Worm (Caenorhabditis elegans) whole organism, midembryonic: Measurements from ENCODE around the gene mdt-17.

Source experiments
- T22C8.4 ChIP-seq: fragments of 200-800 bp; sonication (Bioruptor generic); IDR thresholded peaks from 2 replicates; pipeline ENCODE4 v1.3.6; 2022; ENCODE audit warnings: missing genetic modification characterization, missing compliant biosample characterization
- cog-1 ChIP-seq: sonication (generic microtip); optimal IDR thresholded peaks from 2 replicates; lab custom pipeline; 2016; ENCODE audit warnings: missing genetic modification characterization, missing compliant biosample characterization
- flt-1 ChIP-seq: fragments of 200-800 bp; sonication (Bioruptor generic); IDR thresholded peaks from 2 replicates; pipeline ENCODE4 v1.3.6; 2022; ENCODE audit warnings: missing genetic modification characterization, missing compliant biosample characterization
- klf-2 ChIP-seq: fragments of 200-800 bp; sonication (Bioruptor generic); conservative IDR thresholded peaks from 2 replicates; pipeline ENCODE4 v1.3.6; 2022; ENCODE audit warnings: missing genetic modification reagents, missing genetic modification characterization, missing compliant biosample characterization
- med-1 ChIP-seq: sonication (generic microtip); optimal IDR thresholded peaks from 2 replicates; lab custom pipeline; 2017; ENCODE audit warnings: missing genetic modification characterization, mild to moderate bottlenecking, missing compliant biosample characterization, antibody characterized with exemption, missing genetic modification reagents; ENCODE audit not compliant: insufficient read depth
- ref-1 ChIP-seq: fragments of 200-800 bp; sonication (Bioruptor generic); conservative IDR thresholded peaks from 2 replicates; pipeline ENCODE4 v1.3.6; 2022; ENCODE audit warnings: missing genetic modification reagents, missing genetic modification characterization, missing compliant biosample characterization
- tab-1 ChIP-seq: fragments of 200-800 bp; sonication (Bioruptor generic); IDR thresholded peaks from 2 replicates; pipeline ENCODE4 v1.3.6; 2022; ENCODE audit warnings: missing genetic modification characterization, missing compliant biosample characterization
- ztf-23 ChIP-seq: fragments of 200-800 bp; sonication (Bioruptor generic); IDR thresholded peaks from 2 replicates; pipeline ENCODE4 v1.3.6; 2022; ENCODE audit warnings: missing genetic modification reagents, missing genetic modification characterization, missing compliant biosample characterization
- ztf-29 ChIP-seq: fragments of 200-800 bp; sonication (Bioruptor generic); IDR thresholded peaks from 2 replicates; pipeline ENCODE4 v1.3.6; 2022; ENCODE audit warnings: missing genetic modification reagents, missing genetic modification characterization, missing compliant biosample characterization

The mdt-17 gene

ce11 chrV:20223725-20224124 is 43.3 kb downstream of the mdt-17 start:
- TF ChIP-seq flt-1 = no peak
- no peak for TF ChIP-seq tab-1 (GFP tag; lab: Robert Waterston, UW)
- TF ChIP-seq ref-1 = no peak
- TF ChIP-seq med-1 (GFP tag; lab: Kevin White, UChicago) = no peak
- TF ChIP-seq klf-2 (GFP tag; lab: Robert Waterston, UW) = no peak
- TF ChIP-seq ztf-23 (GFP tag; lab: Robert Waterston, UW) = no peak
- no peak for TF ChIP-seq cog-1
- no peak for TF ChIP-seq T22C8.4 (GFP tag; lab: Robert Waterston, UW)

ce11 chrV:20220604-20221003 is 46.4 kb downstream of the mdt-17 start:
- TF ChIP-seq T22C8.4 (GFP tag; lab: Robert Waterston, UW) (no peak), ztf-29 (GFP tag; lab: Robert Waterston, UW) (no peak), flt-1 (no peak), klf-2 (GFP tag; lab: Robert Waterston, UW) (no peak), ref-1 (no peak), cog-1 (no peak), tab-1 (GFP tag; lab: Robert Waterston, UW) (no peak), med-1 (GFP tag; lab: Kevin White, UChicago) (no peak), ztf-23 (GFP tag; lab: Robert Waterston, UW) (no peak)

- TF ChIP-seq cog-1 = no peak
- TF ChIP-seq tab-1 (GFP tag; lab: Robert Waterston, UW) = no peak
- no peak for TF ChIP-seq med-1 (GFP tag; lab: Kevin White, UChicago)
Observed at ce11 chrV:20215197-20215596, 51.9 kb downstream of the mdt-17 start, which contains the start of gene Y113G7B.11. Y113G7B.11 (minus strand) TSS chrV:20215297.

ce11 chrV:20213097-20213496 is 54.0 kb downstream of the mdt-17 start:
- TF ChIP-seq med-1 (GFP tag; lab: Kevin White, UChicago) (no peak), tab-1 (GFP tag; lab: Robert Waterston, UW) (no peak)

DNA sequence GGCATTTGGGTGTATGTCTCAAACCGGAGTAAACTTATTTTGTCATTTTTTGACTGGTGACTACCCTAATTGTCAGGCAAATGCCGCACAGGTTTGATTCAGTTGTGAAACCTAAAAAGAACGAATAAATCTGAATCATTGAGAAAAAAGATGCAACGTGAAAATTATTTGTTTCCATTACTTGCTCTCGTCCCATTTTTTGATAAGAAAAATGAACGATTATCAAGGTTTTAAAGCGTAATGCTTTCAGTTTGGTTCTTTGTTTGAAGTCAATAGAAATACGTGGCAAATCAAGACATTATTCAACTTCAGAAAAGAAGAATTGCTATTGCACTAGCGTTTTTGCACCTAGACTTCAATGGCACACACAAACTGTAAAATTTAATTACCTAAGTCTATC is 54.5 kb downstream of the mdt-17 start, which contains the start of gene Y113G7B.12:
Y113G7B.12 (minus strand) TSS at position 101 of the 400 bp plus-strand sequence.
- no peak for TF ChIP-seq klf-2 (GFP tag; lab: Robert Waterston, UW)
- TF ChIP-seq flt-1 = no peak
- TF ChIP-seq T22C8.4 (GFP tag; lab: Robert Waterston, UW) = no peak
- TF ChIP-seq ref-1 = no peak
- TF ChIP-seq tab-1 (GFP tag; lab: Robert Waterston, UW) = no peak
- TF ChIP-seq ztf-23 (GFP tag; lab: Robert Waterston, UW) = no peak

DNA sequence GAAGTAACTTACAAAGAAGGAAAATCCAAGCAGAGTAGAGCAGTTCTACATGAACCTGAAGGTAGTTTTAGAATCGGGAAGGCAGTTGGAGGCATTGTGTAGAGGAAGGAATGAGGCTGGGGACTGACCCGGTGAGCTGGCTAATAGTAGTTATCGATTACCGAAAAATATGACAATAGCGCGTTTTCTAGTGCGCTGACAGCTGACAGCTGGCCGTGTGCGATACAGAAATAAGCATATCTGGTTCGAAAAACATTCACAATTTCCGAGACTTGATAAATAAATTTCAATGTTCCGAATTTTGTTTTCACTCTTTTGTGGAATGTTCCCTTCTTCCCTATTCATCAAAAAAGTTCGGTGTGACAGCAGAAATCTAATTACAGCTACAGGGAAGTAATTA is 61.0 kb downstream of the mdt-17 start, which contains the start of the genes fbxb-59 and srbc-34:
fbxb-59 (minus strand) TSS at position 101 of the 400 bp plus-strand sequence.
srbc-34 (plus strand) TSS at position 233 of the 400 bp plus-strand sequence.
- no peak for TF ChIP-seq T22C8.4 (GFP tag; lab: Robert Waterston, UW)
- TF ChIP-seq tab-1 (GFP tag; lab: Robert Waterston, UW) = no peak
- TF ChIP-seq ztf-23 (GFP tag; lab: Robert Waterston, UW) = no peak
- no peak for TF ChIP-seq med-1 (GFP tag; lab: Kevin White, UChicago)
- no peak for TF ChIP-seq klf-2 (GFP tag; lab: Robert Waterston, UW)
- TF ChIP-seq flt-1 = no peak
- TF ChIP-seq cog-1 = no peak
- TF ChIP-seq ref-1 = no peak
- no peak for TF ChIP-seq ztf-29 (GFP tag; lab: Robert Waterston, UW)

ce11 chrV:20203085-20203484 is 64.0 kb downstream of the mdt-17 start, which contains the start of gene fbxa-113:
fbxa-113 (plus strand) TSS chrV:20203385.
- no peak for TF ChIP-seq ref-1
- TF ChIP-seq ztf-23 (GFP tag; lab: Robert Waterston, UW) = no peak
- no peak for TF ChIP-seq ztf-29 (GFP tag; lab: Robert Waterston, UW)
- TF ChIP-seq tab-1 (GFP tag; lab: Robert Waterston, UW) = no peak
- TF ChIP-seq klf-2 (GFP tag; lab: Robert Waterston, UW) = no peak
- no peak for TF ChIP-seq med-1 (GFP tag; lab: Kevin White, UChicago)
- TF ChIP-seq cog-1 = no peak
- no peak for TF ChIP-seq T22C8.4 (GFP tag; lab: Robert Waterston, UW)
- no peak for TF ChIP-seq flt-1

- no peak for TF ChIP-seq ref-1
- TF ChIP-seq med-1 (GFP tag; lab: Kevin White, UChicago) = no peak
- no peak for TF ChIP-seq ztf-29 (GFP tag; lab: Robert Waterston, UW)
- no peak for TF ChIP-seq ztf-23 (GFP tag; lab: Robert Waterston, UW)
- no peak for TF ChIP-seq flt-1
- TF ChIP-seq tab-1 (GFP tag; lab: Robert Waterston, UW) = no peak
- no peak for TF ChIP-seq cog-1
- no peak for TF ChIP-seq klf-2 (GFP tag; lab: Robert Waterston, UW)
- TF ChIP-seq T22C8.4 (GFP tag; lab: Robert Waterston, UW) = no peak
Observed at ce11 chrV:20201316-20201715, 65.7 kb downstream of the mdt-17 start, which contains the start of gene fbxa-114. fbxa-114 (plus strand) TSS chrV:20201616.
